Fruit fly (Drosophila melanogaster) whole organism, embryonic: Measurements from ENCODE around the gene GILT3.

Experiments used
- Ada2b ChIP-seq: fragments of 200-800 bp; sonication (Bioruptor generic); IDR thresholded peaks from 2 replicates; pipeline ENCODE4 v1.3.6; 2022; ENCODE audit warnings: missing biosample characterization, missing genetic modification characterization
- Bteb2 ChIP-seq: fragments of 200-800 bp; sonication (Bioruptor generic); optimal IDR thresholded peaks from 2 replicates; lab custom pipeline; 2016; ENCODE audit warnings: missing biosample characterization, missing genetic modification characterization
- CG12219 ChIP-seq: fragments of 200-800 bp; sonication (Bioruptor generic); optimal IDR thresholded peaks from 3 replicates; lab custom pipeline; 2018; ENCODE audit warnings: missing biosample characterization, mild to moderate bottlenecking, missing genetic modification characterization
- CG15601 ChIP-seq: fragments of 200-800 bp; sonication (Bioruptor generic); optimal IDR thresholded peaks from 3 replicates; lab custom pipeline; 2019; ENCODE audit warnings: missing biosample characterization, mild to moderate bottlenecking, missing genetic modification characterization, moderate library complexity
- CG15696 ChIP-seq: fragments of 200-800 bp; sonication (Bioruptor generic); optimal IDR thresholded peaks from 2 replicates; lab custom pipeline; 2019; ENCODE audit warnings: missing biosample characterization, mild to moderate bottlenecking, missing genetic modification characterization, moderate library complexity
- CG16779 ChIP-seq: fragments of 200-800 bp; sonication (Bioruptor generic); IDR thresholded peaks from 2 replicates; pipeline ENCODE4 v1.3.6; 2022; ENCODE audit warnings: missing biosample characterization, missing genetic modification characterization
- CG17359 ChIP-seq: fragments of 200-800 bp; sonication (Bioruptor generic); optimal IDR thresholded peaks from 3 replicates; lab custom pipeline; 2018; ENCODE audit warnings: missing biosample characterization, mild to moderate bottlenecking, missing genetic modification characterization, moderate library complexity
- CG30403 ChIP-seq: fragments of 200-800 bp; sonication (Bioruptor generic); optimal IDR thresholded peaks from 3 replicates; lab custom pipeline; 2016; ENCODE audit warnings: missing biosample characterization, missing genetic modification characterization
- CG3838 ChIP-seq: fragments of 200-800 bp; sonication (Bioruptor generic); optimal IDR thresholded peaks from 3 replicates; lab custom pipeline; 2016; ENCODE audit warnings: missing biosample characterization, missing genetic modification characterization
- CG4707 ChIP-seq: fragments of 200-800 bp; sonication (Bioruptor generic); optimal IDR thresholded peaks from 2 replicates; lab custom pipeline; 2018; ENCODE audit warnings: missing biosample characterization, mild to moderate bottlenecking, missing genetic modification characterization, moderate library complexity
- CG7357 ChIP-seq: fragments of 200-800 bp; sonication (Bioruptor generic); IDR thresholded peaks from 3 replicates; pipeline ENCODE4 v1.3.6; 2022; ENCODE audit warnings: missing biosample characterization, missing genetic modification characterization
- CG7928 ChIP-seq: fragments of 200-800 bp; sonication (Bioruptor generic); optimal IDR thresholded peaks from 2 replicates; lab custom pipeline; 2017; ENCODE audit warnings: missing biosample characterization, mild to moderate bottlenecking, missing genetic modification characterization
- CG8089 ChIP-seq: fragments of 200-800 bp; sonication (Bioruptor generic); optimal IDR thresholded peaks from 3 replicates; lab custom pipeline; 2016; ENCODE audit warnings: missing biosample characterization, missing genetic modification characterization
- CG9609 ChIP-seq: fragments of 200-800 bp; sonication (Bioruptor generic); optimal IDR thresholded peaks from 3 replicates; lab custom pipeline; 2016; ENCODE audit warnings: missing biosample characterization, missing genetic modification characterization
- CG9727 ChIP-seq: fragments of 200-800 bp; sonication (Bioruptor generic); optimal IDR thresholded peaks from 3 replicates; lab custom pipeline; 2017; ENCODE audit warnings: missing biosample characterization, mild to moderate bottlenecking, missing genetic modification characterization
- Dek ChIP-seq: fragments of 200-800 bp; sonication (Bioruptor generic); optimal IDR thresholded peaks from 3 replicates; lab custom pipeline; 2019; ENCODE audit warnings: missing biosample characterization, mild to moderate bottlenecking, missing genetic modification characterization, moderate library complexity
- Dip2 ChIP-seq: fragments of 200-800 bp; sonication (Bioruptor generic); IDR thresholded peaks from 2 replicates; pipeline ENCODE4 v1.3.6; 2022; ENCODE audit warnings: missing biosample characterization, missing genetic modification characterization
- Doc2 ChIP-seq: fragments of 200-800 bp; sonication (Bioruptor generic); IDR thresholded peaks from 2 replicates; pipeline ENCODE4 v1.3.6; 2022; ENCODE audit warnings: missing biosample characterization, missing genetic modification characterization
- Eip74EF ChIP-seq, 2 experiments: fragments of 200-800 bp in 1 of 2; fragments of >200 bp in 1 of 2; sonication (Bioruptor generic) in 1 of 2; optimal IDR thresholded peaks; 2 replicates each; lab custom pipeline; 2017 to 2019; ENCODE audit warnings: missing biosample characterization in 2 of 2, missing genetic modification characterization in 2 of 2, mild to moderate bottlenecking in 1 of 2, moderate library complexity in 1 of 2
- GATAe ChIP-seq: fragments of 200-800 bp; sonication (Bioruptor generic); conservative IDR thresholded peaks from 2 replicates; pipeline ENCODE4 v1.3.6; 2022; ENCODE audit warnings: missing biosample characterization, missing genetic modification characterization
- H2.0 ChIP-seq: fragments of 200-800 bp; sonication (Bioruptor generic); IDR thresholded peaks from 2 replicates; pipeline ENCODE4 v1.3.6; 2022; ENCODE audit warnings: missing biosample characterization, missing genetic modification characterization
- Hr78 ChIP-seq, 2 experiments: fragments of 200-800 bp in 1 of 2; fragments of >200 bp in 1 of 2; sonication (Bioruptor generic) in 1 of 2; optimal IDR thresholded peaks; 2 replicates each; lab custom pipeline; 2017 to 2019; ENCODE audit warnings: missing biosample characterization in 2 of 2, missing genetic modification characterization in 2 of 2, mild to moderate bottlenecking in 1 of 2, moderate library complexity in 1 of 2
- Mad ChIP-seq: fragments of 200-800 bp; sonication (Bioruptor generic); optimal IDR thresholded peaks from 2 replicates; lab custom pipeline; 2016; ENCODE audit warnings: missing biosample characterization, missing genetic modification characterization
- Max ChIP-seq: fragments of 200-800 bp; sonication (Bioruptor generic); optimal IDR thresholded peaks from 2 replicates; lab custom pipeline; 2016; ENCODE audit warnings: missing biosample characterization, mild to moderate bottlenecking, missing genetic modification characterization
- Optix ChIP-seq: fragments of 200-800 bp; sonication (Bioruptor generic); IDR thresholded peaks from 3 replicates; pipeline ENCODE4 v1.3.6; 2022; ENCODE audit warnings: missing biosample characterization, missing genetic modification characterization
- Ravus ChIP-seq: fragments of 200-800 bp; sonication (Bioruptor generic); IDR thresholded peaks from 2 replicates; pipeline ENCODE4 v1.3.6; 2022; ENCODE audit warnings: missing biosample characterization, missing genetic modification characterization
- Ssrp ChIP-seq: fragments of 200-800 bp; sonication (Bioruptor generic); optimal IDR thresholded peaks from 2 replicates; lab custom pipeline; 2018; ENCODE audit warnings: missing biosample characterization, mild to moderate bottlenecking, missing genetic modification characterization, moderate library complexity
- aop ChIP-seq: fragments of 200-800 bp; sonication (Bioruptor generic); IDR thresholded peaks from 2 replicates; pipeline ENCODE4 v1.3.6; 2022; ENCODE audit warnings: missing biosample characterization, missing genetic modification characterization
- az2 ChIP-seq: fragments of 200-800 bp; sonication (Bioruptor generic); optimal IDR thresholded peaks from 3 replicates; lab custom pipeline; 2016; ENCODE audit warnings: missing biosample characterization, missing genetic modification characterization
- bbx ChIP-seq: fragments of 200-800 bp; sonication (Bioruptor generic); IDR thresholded peaks from 2 replicates; pipeline ENCODE4 v1.3.6; 2022; ENCODE audit warnings: missing biosample characterization, missing genetic modification characterization; ENCODE audit not compliant: partially characterized antibody
- bigmax ChIP-seq: fragments of 200-800 bp; sonication (Bioruptor generic); optimal IDR thresholded peaks from 2 replicates; lab custom pipeline; 2018; ENCODE audit warnings: missing biosample characterization, mild to moderate bottlenecking, missing genetic modification characterization
- cas ChIP-seq: fragments of 200-800 bp; sonication (Bioruptor generic); IDR thresholded peaks from 2 replicates; pipeline ENCODE4 v1.3.6; 2022; ENCODE audit warnings: missing biosample characterization, missing genetic modification characterization
- crol ChIP-seq: fragments of 200-800 bp; sonication (Bioruptor generic); IDR thresholded peaks from 2 replicates; pipeline ENCODE4 v1.3.6; 2022; ENCODE audit warnings: missing biosample characterization, missing genetic modification characterization
- crp ChIP-seq, 2 experiments: fragments of 200-800 bp; sonication (Bioruptor generic); optimal IDR thresholded peaks; 2 replicates in 1 of 2; 3 replicates in 1 of 2; lab custom pipeline; 2017; ENCODE audit warnings: missing biosample characterization in 2 of 2, missing genetic modification characterization in 2 of 2, mild to moderate bottlenecking in 1 of 2, moderate library complexity in 1 of 2
- emc ChIP-seq: fragments of 200-800 bp; sonication (Bioruptor generic); optimal IDR thresholded peaks from 2 replicates; lab custom pipeline; 2016; ENCODE audit warnings: missing biosample characterization, missing genetic modification characterization
- ems ChIP-seq: fragments of 200-800 bp; sonication (Bioruptor generic); optimal IDR thresholded peaks from 3 replicates; lab custom pipeline; 2016; ENCODE audit warnings: missing biosample characterization, missing genetic modification characterization
- exex ChIP-seq: fragments of 200-800 bp; sonication (Bioruptor generic); optimal IDR thresholded peaks from 4 replicates; lab custom pipeline; 2018; ENCODE audit warnings: missing biosample characterization, mild to moderate bottlenecking, missing genetic modification characterization, moderate library complexity
- jing ChIP-seq: fragments of 200-800 bp; sonication (Bioruptor generic); optimal IDR thresholded peaks from 2 replicates; lab custom pipeline; 2018; ENCODE audit warnings: missing biosample characterization, mild to moderate bottlenecking, missing genetic modification characterization
- ken ChIP-seq: fragments of 200-800 bp; sonication (Bioruptor generic); IDR thresholded peaks from 3 replicates; pipeline ENCODE4 v1.3.6; 2022; ENCODE audit warnings: missing biosample characterization, missing genetic modification characterization
- lmd ChIP-seq: fragments of 200-800 bp; sonication (Bioruptor generic); IDR thresholded peaks from 2 replicates; pipeline ENCODE4 v1.3.6; 2022; ENCODE audit warnings: missing biosample characterization, missing genetic modification characterization
- luna ChIP-seq: fragments of 200-800 bp; sonication (Bioruptor generic); optimal IDR thresholded peaks from 2 replicates; lab custom pipeline; 2016; ENCODE audit warnings: missing biosample characterization, missing genetic modification characterization
- mld ChIP-seq: fragments of 200-800 bp; sonication (Bioruptor generic); IDR thresholded peaks from 3 replicates; pipeline ENCODE4 v1.3.6; 2022; ENCODE audit warnings: missing biosample characterization, missing genetic modification characterization; ENCODE audit not compliant: partially characterized antibody
- pb ChIP-seq: fragments of 200-800 bp; sonication (Bioruptor generic); optimal IDR thresholded peaks from 3 replicates; lab custom pipeline; 2016; ENCODE audit warnings: missing biosample characterization, missing genetic modification characterization
- shn ChIP-seq: fragments of 200-800 bp; sonication (Bioruptor generic); optimal IDR thresholded peaks from 3 replicates; lab custom pipeline; 2016; ENCODE audit warnings: missing biosample characterization, missing genetic modification characterization
- sqz ChIP-seq: fragments of 200-800 bp; sonication (Bioruptor generic); optimal IDR thresholded peaks from 3 replicates; lab custom pipeline; 2018; ENCODE audit warnings: missing biosample characterization, mild to moderate bottlenecking, missing genetic modification characterization
- sug ChIP-seq: fragments of 200-800 bp; optimal IDR thresholded peaks from 2 replicates; lab custom pipeline; 2019; ENCODE audit warnings: missing biosample characterization, mild to moderate bottlenecking, missing genetic modification characterization, moderate library complexity
- trem ChIP-seq: fragments of 200-800 bp; optimal IDR thresholded peaks from 3 replicates; lab custom pipeline; 2019; ENCODE audit warnings: missing biosample characterization, mild to moderate bottlenecking, missing genetic modification characterization, moderate library complexity
- wdn ChIP-seq: fragments of 200-800 bp; sonication (Bioruptor generic); IDR thresholded peaks from 2 replicates; pipeline ENCODE4 v1.3.6; 2022; ENCODE audit warnings: missing biosample characterization, missing genetic modification characterization
- wek ChIP-seq: fragments of 200-800 bp; sonication (Bioruptor generic); optimal IDR thresholded peaks from 3 replicates; lab custom pipeline; 2018; ENCODE audit warnings: missing biosample characterization, mild to moderate bottlenecking, missing genetic modification characterization, moderate library complexity
- yki ChIP-seq: fragments of >200 bp; optimal IDR thresholded peaks from 3 replicates; lab custom pipeline; 2018

Gene GILT3

dm6 chr3R:23722680-23723372, 45.7 kb downstream of the GILT3 start, which contains the start of gene CG10365 (continued):
- peak; percentile 90 for TF ChIP-seq CG30403
- TF ChIP-seq shn (GFP tag; lab: Kevin White, UChicago) = no peak
- TF ChIP-seq trem (tag; lab: Kevin White, UChicago) = peak; percentile 45
- TF ChIP-seq jing = no peak
- TF ChIP-seq ems (GFP tag; lab: Kevin White, UChicago) = no peak
- TF ChIP-seq H2.0 (GFP tag; lab: Robert Waterston, UW) = peak; percentile 82
- TF ChIP-seq Mad (GFP tag; lab: Kevin White, UChicago) = no peak
- TF ChIP-seq Hr78 (GFP tag; optimal IDR thresholded peaks at IDR 0.05; lab: Kevin White, UChicago) = peak in 1 of 2 experiments; percentile 33
- TF ChIP-seq CG4707 (GFP tag; lab: Kevin White, UChicago) = no peak
- no peak for TF ChIP-seq yki (lab: Kevin White, UChicago)
- peak; percentile 90 for TF ChIP-seq Dek
- no peak for TF ChIP-seq Bteb2
- no peak for TF ChIP-seq Dip2 (GFP tag; lab: Robert Waterston, UW)
- 0 out of 2 replicates have a peak, but pooled peaks have one; percentile 13 for TF ChIP-seq bbx
- TF ChIP-seq CG17359 (tag; lab: Kevin White, UChicago) = peak; percentile 93
- TF ChIP-seq CG3838 = peak; percentile 6
- TF ChIP-seq CG7928 (GFP tag; lab: Kevin White, UChicago) = no peak
- peak; percentile 30; the same call in 1 of the 2 replicates for TF ChIP-seq GATAe (GFP tag; lab: Robert Waterston, UW)
- TF ChIP-seq sug = peak; percentile 36
- TF ChIP-seq pb (GFP tag; lab: Kevin White, UChicago) = no peak
- peak; percentile 81 for TF ChIP-seq az2 (GFP tag; lab: Kevin White, UChicago)
- no peak for TF ChIP-seq Doc2 (GFP tag; lab: Robert Waterston, UW)
- TF ChIP-seq lmd (GFP tag; lab: Robert Waterston, UW) = peak; percentile 85
- TF ChIP-seq CG12219 (GFP tag; lab: Kevin White, UChicago) = peak; percentile 59
- TF ChIP-seq wdn (GFP tag; lab: Robert Waterston, UW) = peak; percentile 70
- TF ChIP-seq cas = 0 out of 2 replicates have a peak, but pooled peaks have one; percentile 50
- peak; percentile 77 for TF ChIP-seq crol (GFP tag; lab: Robert Waterston, UW)
- TF ChIP-seq CG9609 = no peak
- TF ChIP-seq aop (GFP tag; lab: Robert Waterston, UW) = no peak
- TF ChIP-seq sqz (GFP tag; lab: Kevin White, UChicago) = peak; percentile 52
- TF ChIP-seq ken (GFP tag; lab: Robert Waterston, UW) = no peak
- TF ChIP-seq Optix (GFP tag; lab: Robert Waterston, UW) = no peak
- peak; percentile 88 for TF ChIP-seq Ada2b
- no peak for TF ChIP-seq bigmax (GFP tag; lab: Kevin White, UChicago)
- peak; percentile 76 for TF ChIP-seq CG7357
- TF ChIP-seq exex (tag; lab: Kevin White, UChicago) = peak; percentile 66
- TF ChIP-seq Ravus (GFP tag; lab: Robert Waterston, UW) = peak; percentile 76
- TF ChIP-seq Eip74EF (GFP tag; optimal IDR thresholded peaks at IDR 0.05; lab: Kevin White, UChicago) = peak in 1 of 2 experiments; percentile 93
- peak; percentile 81 for TF ChIP-seq Ssrp (tag; lab: Kevin White, UChicago)
- no peak for TF ChIP-seq luna (GFP tag; lab: Kevin White, UChicago)
- TF ChIP-seq crp (GFP tag; optimal IDR thresholded peaks at IDR 0.05; lab: Kevin White, UChicago) = peak in 1 of 2 experiments; percentile 46
- peak; percentile 70 for TF ChIP-seq CG15601 (tag; lab: Kevin White, UChicago)
- TF ChIP-seq CG16779 (GFP tag; lab: Robert Waterston, UW) = no peak
- no peak for TF ChIP-seq emc
- no peak for TF ChIP-seq mld
- peak; percentile 92 for TF ChIP-seq CG9727 (GFP tag; lab: Kevin White, UChicago)
- TF ChIP-seq CG8089 (GFP tag; lab: Kevin White, UChicago) = no peak
- TF ChIP-seq CG15696 (tag; lab: Kevin White, UChicago) = peak; percentile 40
- no peak for TF ChIP-seq Max
- no peak for TF ChIP-seq wek (GFP tag; lab: Kevin White, UChicago)
